Worm (Caenorhabditis elegans): ENCODE results near the gene K11C4.2.

Gene K11C4.2

ce11 chrV:6879490-6879889, 15.4 kb upstream of the K11C4.2 start:
- TF ChIP-seq hmg-4 (GFP tag; optimal IDR thresholded peaks at IDR 0.05) (peak; percentile 93), ets-7 (tag; optimal IDR thresholded peaks at IDR 0.05) (peak; percentile 43), flt-1 (GFP tag; IDR thresholded peaks at IDR 0.05) (peak; percentile 58; the same call in 1 of the 2 replicates), ceh-13 (GFP tag; optimal IDR thresholded peaks at IDR 0.05) (no peak), ama-1 (optimal IDR thresholded peaks at IDR 0.05) (no peak), sea-1 (GFP tag; conservative IDR thresholded peaks at IDR 0.05) (peak; percentile 72; the same call in 1 of the 2 replicates), F13C5.2 (tag; optimal IDR thresholded peaks at IDR 0.05) (peak; percentile 78), aly-1 (tag; optimal IDR thresholded peaks at IDR 0.05) (peak; percentile 64)

- TF ChIP-seq B0310.2 (tag; optimal IDR thresholded peaks at IDR 0.05), result no peak
- TF ChIP-seq hmbx-1 (tag; optimal IDR thresholded peaks at IDR 0.05), result no peak
- TF ChIP-seq aly-1 (tag; optimal IDR thresholded peaks at IDR 0.05), result peak; percentile 46
- TF ChIP-seq ceh-36 (tag; optimal IDR thresholded peaks at IDR 0.05), result peak; percentile 47
- TF ChIP-seq F13C5.2 (tag; optimal IDR thresholded peaks at IDR 0.05), result peak; percentile 68
- no peak for TF ChIP-seq pes-1 (GFP tag; IDR thresholded peaks at IDR 0.05)
- TF ChIP-seq ceh-13 (GFP tag; optimal IDR thresholded peaks at IDR 0.05), result no peak
- no peak for TF ChIP-seq sea-1 (GFP tag; conservative IDR thresholded peaks at IDR 0.05)
- peak; percentile 83 for TF ChIP-seq hmg-4 (GFP tag; optimal IDR thresholded peaks at IDR 0.05)
- peak; percentile 23; the same call in 1 of the 2 replicates for TF ChIP-seq flt-1 (GFP tag; IDR thresholded peaks at IDR 0.05)
- TF ChIP-seq tbx-37 (GFP tag; conservative IDR thresholded peaks at IDR 0.05), result 0 out of 2 replicates have a peak, but pooled peaks have one; percentile 39
- TF ChIP-seq tbx-11 (GFP tag; IDR thresholded peaks at IDR 0.05), result no peak
- no peak for TF ChIP-seq ama-1 (optimal IDR thresholded peaks at IDR 0.05)
- TF ChIP-seq tra-4 (tag; optimal IDR thresholded peaks at IDR 0.05), result no peak
- TF ChIP-seq ets-7 (tag; optimal IDR thresholded peaks at IDR 0.05), result no peak
- TF ChIP-seq scrt-1 (GFP tag; IDR thresholded peaks at IDR 0.05), result no peak
- no peak for TF ChIP-seq hnd-1 (tag; optimal IDR thresholded peaks at IDR 0.05)
Observed at ce11 chrV:6880623-6881022, 14.3 kb upstream of the K11C4.2 start.

- TF ChIP-seq F13C5.2 (tag; optimal IDR thresholded peaks at IDR 0.05) (no peak), ceh-13 (GFP tag; optimal IDR thresholded peaks at IDR 0.05) (no peak), B0310.2 (tag; optimal IDR thresholded peaks at IDR 0.05) (no peak), sea-1 (GFP tag; conservative IDR thresholded peaks at IDR 0.05) (no peak), tra-4 (tag; optimal IDR thresholded peaks at IDR 0.05) (no peak), flt-1 (GFP tag; IDR thresholded peaks at IDR 0.05) (no peak), ama-1 (optimal IDR thresholded peaks at IDR 0.05) (no peak)
Observed at ce11 chrV:6881038-6881437, 13.8 kb upstream of the K11C4.2 start, which contains the start of gene unc-70. unc-70 (plus strand) TSS chrV:6881338.

- no peak for TF ChIP-seq pes-1 (GFP tag; IDR thresholded peaks at IDR 0.05)
- TF ChIP-seq ets-7 (tag; optimal IDR thresholded peaks at IDR 0.05), result no peak
- no peak for TF ChIP-seq aly-1 (tag; optimal IDR thresholded peaks at IDR 0.05)
- no peak for TF ChIP-seq hmg-4 (GFP tag; optimal IDR thresholded peaks at IDR 0.05)
Observed at ce11 chrV:6881735-6882134, 13.1 kb upstream of the K11C4.2 start.

- no peak for TF ChIP-seq pes-1 (GFP tag; IDR thresholded peaks at IDR 0.05)
- TF ChIP-seq F13C5.2 (tag; optimal IDR thresholded peaks at IDR 0.05), result no peak
- no peak for TF ChIP-seq aly-1 (tag; optimal IDR thresholded peaks at IDR 0.05)
- no peak for TF ChIP-seq tbx-37 (GFP tag; conservative IDR thresholded peaks at IDR 0.05)
Observed at ce11 chrV:6882452-6882939, 12.4 kb upstream of the K11C4.2 start.

ce11 chrV:6885070-6885469, 9.8 kb upstream of the K11C4.2 start:
- TF ChIP-seq ama-1 (optimal IDR thresholded peaks at IDR 0.05), result no peak
- TF ChIP-seq ceh-36 (tag; optimal IDR thresholded peaks at IDR 0.05), result no peak
- no peak for TF ChIP-seq F13C5.2 (tag; optimal IDR thresholded peaks at IDR 0.05)
- TF ChIP-seq flt-1 (GFP tag; IDR thresholded peaks at IDR 0.05), result no peak
- TF ChIP-seq hmbx-1 (tag; optimal IDR thresholded peaks at IDR 0.05), result no peak
- TF ChIP-seq pes-1 (GFP tag; IDR thresholded peaks at IDR 0.05), result no peak
- no peak for TF ChIP-seq tbx-11 (GFP tag; IDR thresholded peaks at IDR 0.05)
- TF ChIP-seq sea-1 (GFP tag; conservative IDR thresholded peaks at IDR 0.05), result no peak
- TF ChIP-seq aly-1 (tag; optimal IDR thresholded peaks at IDR 0.05), result no peak
- no peak for TF ChIP-seq hmg-4 (GFP tag; optimal IDR thresholded peaks at IDR 0.05)
- TF ChIP-seq hnd-1 (tag; optimal IDR thresholded peaks at IDR 0.05), result no peak
- TF ChIP-seq ceh-13 (GFP tag; optimal IDR thresholded peaks at IDR 0.05), result no peak
- TF ChIP-seq scrt-1 (GFP tag; IDR thresholded peaks at IDR 0.05), result no peak

ce11 chrV:6888828-6889227, 6.0 kb upstream of the K11C4.2 start:
- TF ChIP-seq ama-1 (optimal IDR thresholded peaks at IDR 0.05), result peak; percentile 87
- peak; percentile 70 for TF ChIP-seq ceh-36 (tag; optimal IDR thresholded peaks at IDR 0.05)
- TF ChIP-seq hmbx-1 (tag; optimal IDR thresholded peaks at IDR 0.05), result peak; percentile 61
- peak; percentile 76 for TF ChIP-seq tbx-11 (GFP tag; IDR thresholded peaks at IDR 0.05)
- peak; percentile 82 for TF ChIP-seq sea-1 (GFP tag; conservative IDR thresholded peaks at IDR 0.05)
- TF ChIP-seq ets-7 (tag; optimal IDR thresholded peaks at IDR 0.05), result peak; percentile 46
- peak; percentile 79 for TF ChIP-seq tbx-37 (GFP tag; conservative IDR thresholded peaks at IDR 0.05)
- peak; percentile 78 for TF ChIP-seq scrt-1 (GFP tag; IDR thresholded peaks at IDR 0.05)
- TF ChIP-seq tra-4 (tag; optimal IDR thresholded peaks at IDR 0.05), result peak; percentile 50
- TF ChIP-seq aly-1 (tag; optimal IDR thresholded peaks at IDR 0.05), result peak; percentile 88
- TF ChIP-seq flt-1 (GFP tag; IDR thresholded peaks at IDR 0.05), result peak; percentile 79
- peak; percentile 83 for TF ChIP-seq B0310.2 (tag; optimal IDR thresholded peaks at IDR 0.05)
- TF ChIP-seq hnd-1 (tag; optimal IDR thresholded peaks at IDR 0.05), result peak; percentile 68
- TF ChIP-seq ceh-13 (GFP tag; optimal IDR thresholded peaks at IDR 0.05), result peak; percentile 28
- peak; percentile 87 for TF ChIP-seq F13C5.2 (tag; optimal IDR thresholded peaks at IDR 0.05)
- TF ChIP-seq pes-1 (GFP tag; IDR thresholded peaks at IDR 0.05), result peak; percentile 85
- TF ChIP-seq hmg-4 (GFP tag; optimal IDR thresholded peaks at IDR 0.05), result peak; percentile 89

- TF ChIP-seq F13C5.2 (tag; optimal IDR thresholded peaks at IDR 0.05), result no peak
- TF ChIP-seq ama-1 (optimal IDR thresholded peaks at IDR 0.05), result no peak
- no peak for TF ChIP-seq ets-7 (tag; optimal IDR thresholded peaks at IDR 0.05)
- TF ChIP-seq ceh-36 (tag; optimal IDR thresholded peaks at IDR 0.05), result no peak
- TF ChIP-seq pes-1 (GFP tag; IDR thresholded peaks at IDR 0.05), result no peak
- TF ChIP-seq hmbx-1 (tag; optimal IDR thresholded peaks at IDR 0.05), result no peak
- no peak for TF ChIP-seq ceh-13 (GFP tag; optimal IDR thresholded peaks at IDR 0.05)
- no peak for TF ChIP-seq tra-4 (tag; optimal IDR thresholded peaks at IDR 0.05)
- TF ChIP-seq sea-1 (GFP tag; conservative IDR thresholded peaks at IDR 0.05), result no peak
- TF ChIP-seq flt-1 (GFP tag; IDR thresholded peaks at IDR 0.05), result no peak
Observed at ce11 chrV:6893681-6894080, 1.2 kb upstream of the K11C4.2 start.
